Worm (Caenorhabditis elegans) whole organism, mixed stage, embryonic: ENCODE data around the gene his-35.

Experiments
- M03D4.4 ChIP-seq: sonication (generic microtip); optimal IDR thresholded peaks from 2 replicates; lab custom pipeline; 2017; ENCODE audit warnings: mild to moderate bottlenecking, missing genetic modification characterization, missing compliant biosample characterization
- lsy-2 ChIP-seq: fragments of 150-350 bp; optimal IDR thresholded peaks from 2 replicates; lab custom pipeline; 2014; ENCODE audit warnings: missing biosample characterization, missing genetic modification characterization
- unc-39 ChIP-seq: fragments of 150-350 bp; optimal IDR thresholded peaks from 2 replicates; lab custom pipeline; 2014; ENCODE audit warnings: missing biosample characterization, missing genetic modification characterization

- TF ChIP-seq lsy-2 (tag; lab: Kevin White, UChicago): no peak
- no peak for TF ChIP-seq M03D4.4 (tag; lab: Kevin White, UChicago)
- no peak for TF ChIP-seq unc-39 (tag; lab: Kevin White, UChicago)
These were observed 40.6 kb downstream of the his-35 start, which contains the start of gene haao-1 for ce11 chrV:9504474-9504960.
